Worm (Caenorhabditis elegans) whole organism, early embryonic: Measurements from ENCODE around the gene nas-11.

ENCODE experiments used
- hnd-1 ChIP-seq: sonication (generic microtip); optimal IDR thresholded peaks from 2 replicates; lab custom pipeline; 2016; ENCODE audit warnings: missing genetic modification characterization, missing compliant biosample characterization
- pes-1 ChIP-seq: fragments of 200-800 bp; sonication (Bioruptor generic); IDR thresholded peaks from 2 replicates; pipeline ENCODE4 v1.3.6; 2022; ENCODE audit warnings: missing genetic modification reagents, missing genetic modification characterization, missing compliant biosample characterization

DNA sequence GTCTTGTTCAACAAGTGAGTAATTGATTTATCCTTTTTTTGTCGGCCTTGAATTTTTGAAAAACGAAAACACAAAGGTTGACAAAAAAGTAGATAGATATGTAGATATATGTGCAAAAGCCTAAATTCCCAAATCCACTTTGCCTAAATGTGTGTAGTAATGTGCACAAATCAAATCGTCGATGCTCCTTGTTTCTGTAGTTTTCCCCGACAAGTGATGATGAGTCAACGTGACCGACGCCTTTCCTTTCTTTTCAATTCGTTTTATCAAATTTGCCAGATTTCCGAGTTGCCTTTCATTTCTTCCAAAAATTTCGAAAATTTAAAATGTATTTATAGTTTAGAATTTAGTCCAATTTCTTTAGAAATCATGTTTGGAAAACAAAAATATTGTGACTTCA is 8.2 kb upstream of the nas-11 start:
- no peak for TF ChIP-seq hnd-1
- no peak for TF ChIP-seq pes-1 (GFP tag; lab: Robert Waterston, UW)
